Fruit fly (Drosophila melanogaster): Measurements from ENCODE around the gene CG17726.

Gene CG17726

DNA sequence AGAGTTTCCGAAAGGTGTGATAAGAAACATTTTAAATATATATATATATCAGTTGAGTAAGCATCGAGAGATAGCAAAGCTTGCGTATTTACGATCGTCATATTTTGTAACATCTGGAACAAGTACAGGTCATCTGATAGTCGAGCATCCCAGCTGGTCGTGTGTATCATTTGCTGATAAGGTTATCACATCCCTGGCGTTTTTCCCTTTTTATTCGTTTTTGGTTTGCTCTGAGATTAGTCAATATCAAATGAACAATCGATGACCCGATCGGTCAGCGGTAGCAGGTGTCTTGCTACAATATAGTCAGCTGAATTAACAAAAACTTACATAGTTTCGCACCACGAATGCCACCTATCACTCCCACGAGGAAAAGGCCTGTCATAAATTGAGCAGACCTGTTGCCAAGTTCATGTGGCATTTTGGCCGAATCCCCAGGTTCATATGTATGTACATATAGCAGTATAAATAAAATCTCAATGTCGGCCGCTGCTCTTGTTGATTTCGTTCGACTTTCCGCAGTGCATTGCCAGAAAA lies 25.6 kb upstream of the CG17726 start (continued):
- no peak for TF ChIP-seq vnd (GFP tag; IDR thresholded peaks at IDR 0.05; ENCODE audit: partially characterized antibody)
- TF ChIP-seq stc (GFP tag; IDR thresholded peaks at IDR 0.05), result 0 out of 2 replicates have a peak, but pooled peaks have one; percentile 23
- TF ChIP-seq HHEX (GFP tag; optimal IDR thresholded peaks at IDR 0.05), result peak; percentile 62
- TF ChIP-seq CG10431 (GFP tag; optimal IDR thresholded peaks at IDR 0.05), result no peak
- no peak for TF ChIP-seq hth (optimal IDR thresholded peaks at IDR 0.05)
- TF ChIP-seq jigr1 (GFP tag; IDR thresholded peaks at IDR 0.05), result no peak
- no peak for TF ChIP-seq Bdp1 (GFP tag; optimal IDR thresholded peaks at IDR 0.05)
- TF ChIP-seq CG42726 (GFP tag; IDR thresholded peaks at IDR 0.05; ENCODE audit: partially characterized antibody), result no peak
- TF ChIP-seq CG17829 (tag; optimal IDR thresholded peaks at IDR 0.05), result no peak
- peak; percentile 40 for TF ChIP-seq Abd-B (GFP tag; optimal IDR thresholded peaks at IDR 0.05)
- peak; percentile 34 for TF ChIP-seq CG9817 (tag; optimal IDR thresholded peaks at IDR 0.05)
- peak; percentile 63 for TF ChIP-seq scrt (GFP tag; optimal IDR thresholded peaks at IDR 0.05)
- no peak for TF ChIP-seq CG9876 (GFP tag; optimal IDR thresholded peaks at IDR 0.05)
- no peak for TF ChIP-seq gsb-n (tag; optimal IDR thresholded peaks at IDR 0.05)
- TF ChIP-seq dm (GFP tag; optimal IDR thresholded peaks at IDR 0.05), result no peak
- TF ChIP-seq nau (GFP tag; optimal IDR thresholded peaks at IDR 0.05), result peak; percentile 16
- no peak for TF ChIP-seq Hmx (GFP tag; optimal IDR thresholded peaks at IDR 0.05)
- TF ChIP-seq nerfin-2 (GFP tag; IDR thresholded peaks at IDR 0.05; ENCODE audit: partially characterized antibody), result no peak
- no peak for TF ChIP-seq C15 (GFP tag; IDR thresholded peaks at IDR 0.05)
- TF ChIP-seq CG31365 (tag; optimal IDR thresholded peaks at IDR 0.05), result no peak
- no peak for TF ChIP-seq CG10959 (GFP tag; IDR thresholded peaks at IDR 0.05)
- peak; percentile 22 for TF ChIP-seq CG16815 (GFP tag; optimal IDR thresholded peaks at IDR 0.05)
- no peak for TF ChIP-seq CG3065 (GFP tag; optimal IDR thresholded peaks at IDR 0.05)
- TF ChIP-seq btn (GFP tag; optimal IDR thresholded peaks at IDR 0.05), result no peak
- 0 out of 2 replicates have a peak, but pooled peaks have one; percentile 32 for TF ChIP-seq CG32772 (GFP tag; IDR thresholded peaks at IDR 0.05)
- TF ChIP-seq CG3726 (GFP tag; IDR thresholded peaks at IDR 0.05), result no peak
- no peak for TF ChIP-seq CG15696 (tag; optimal IDR thresholded peaks at IDR 0.05)
- peak; percentile 79 for TF ChIP-seq grau (tag; optimal IDR thresholded peaks at IDR 0.05)
- no peak for TF ChIP-seq tll (GFP tag; optimal IDR thresholded peaks at IDR 0.05)
- TF ChIP-seq CG14441 (GFP tag; IDR thresholded peaks at IDR 0.05), result peak; percentile 75
- TF ChIP-seq CG12659 (GFP tag; optimal IDR thresholded peaks at IDR 0.05), result peak; percentile 47
- no peak for TF ChIP-seq HLHmδ (GFP tag; optimal IDR thresholded peaks at IDR 0.05)
- peak; percentile 42 for TF ChIP-seq CG12155 (GFP tag; optimal IDR thresholded peaks at IDR 0.05)
- peak; percentile 50 for TF ChIP-seq CG18262 (tag; optimal IDR thresholded peaks at IDR 0.05)
- TF ChIP-seq jing (GFP tag; optimal IDR thresholded peaks at IDR 0.05), result no peak
- TF ChIP-seq nom (GFP tag; optimal IDR thresholded peaks at IDR 0.05), result no peak
- TF ChIP-seq cas (GFP tag; IDR thresholded peaks at IDR 0.05), result no peak
- TF ChIP-seq hbn (GFP tag; IDR thresholded peaks at IDR 0.05; ENCODE audit: partially characterized antibody), result no peak
- TF ChIP-seq gem (tag; optimal IDR thresholded peaks at IDR 0.05), result peak; percentile 82
- TF ChIP-seq Ssrp (tag; optimal IDR thresholded peaks at IDR 0.05), result peak; percentile 27
- TF ChIP-seq otp (GFP tag; IDR thresholded peaks at IDR 0.05), result no peak
- TF ChIP-seq YL-1 (GFP tag; optimal IDR thresholded peaks at IDR 0.05), result no peak
- peak; percentile 63 for TF ChIP-seq Xbp1 (GFP tag; optimal IDR thresholded peaks at IDR 0.05)
- no peak for TF ChIP-seq CG5180 (GFP tag; optimal IDR thresholded peaks at IDR 0.05)
- peak; percentile 69 for TF ChIP-seq sd (tag; optimal IDR thresholded peaks at IDR 0.05)
- TF ChIP-seq CG6654 (GFP tag; optimal IDR thresholded peaks at IDR 0.05), result peak; percentile 7
- no peak for TF ChIP-seq pan (optimal IDR thresholded peaks at IDR 0.05)
- TF ChIP-seq pan (GFP tag; optimal IDR thresholded peaks at IDR 0.05 in 1 of 2, IDR thresholded peaks at IDR 0.05 in 1 of 2), result peak in 1 of 2 experiments; percentile 69
- peak; percentile 76 for TF ChIP-seq CG15269 (tag; optimal IDR thresholded peaks at IDR 0.05)
- TF ChIP-seq Nf-YA (GFP tag; IDR thresholded peaks at IDR 0.05), result no peak

Data from whole organism, embryonic.